Worm (Caenorhabditis elegans) whole organism, L4 larva: ENCODE measurements around the gene T09B9.4.

Source experiments
- Y48G9A.11 ChIP-seq: fragments of 200-800 bp; sonication (Bioruptor generic); IDR thresholded peaks from 2 replicates; pipeline ENCODE4 v1.3.6; 2022; ENCODE audit warnings: missing genetic modification reagents, missing genetic modification characterization, missing compliant biosample characterization
- ama-1 ChIP-seq: fragments of 150-350 bp; optimal IDR thresholded peaks from 2 replicates; lab custom pipeline; 2014; ENCODE audit warnings: inconsistent platforms, mixed read lengths
- attf-4 ChIP-seq: sonication (generic microtip); optimal IDR thresholded peaks from 3 replicates; lab custom pipeline; 2017; ENCODE audit warnings: missing biosample characterization, missing genetic modification characterization
- ceh-28 ChIP-seq: fragments of 150-350 bp; optimal IDR thresholded peaks from 2 replicates; lab custom pipeline; 2014; ENCODE audit warnings: missing biosample characterization, missing genetic modification reagents, missing genetic modification characterization
- egl-27 ChIP-seq: sonication (generic microtip); optimal IDR thresholded peaks from 3 replicates; lab custom pipeline; 2017; ENCODE audit warnings: missing biosample characterization, missing genetic modification reagents, missing genetic modification characterization
- fos-1 ChIP-seq: fragments of 150-350 bp; optimal IDR thresholded peaks from 2 replicates; lab custom pipeline; 2014; ENCODE audit warnings: missing biosample characterization, missing genetic modification characterization
- jun-1 ChIP-seq: fragments of 150-350 bp; optimal IDR thresholded peaks from 2 replicates; lab custom pipeline; 2014; ENCODE audit warnings: missing biosample characterization, missing genetic modification reagents, missing genetic modification characterization
- mdl-1 ChIP-seq, 2 experiments: fragments of 150-350 bp in 1 of 2; sonication (generic microtip) in 1 of 2; optimal IDR thresholded peaks; 2 replicates each; lab custom pipeline; 2014 to 2017; ENCODE audit warnings: missing biosample characterization in 2 of 2, missing genetic modification characterization in 2 of 2
- nhr-10 ChIP-seq: fragments of 150-350 bp; optimal IDR thresholded peaks from 2 replicates; lab custom pipeline; 2014; ENCODE audit warnings: missing biosample characterization, missing genetic modification characterization
- nhr-25 ChIP-seq: sonication (generic microtip); optimal IDR thresholded peaks from 2 replicates; lab custom pipeline; 2017; ENCODE audit warnings: missing genetic modification characterization, mild to moderate bottlenecking, missing compliant biosample characterization, antibody characterized with exemption, moderate library complexity, borderline replicate concordance; ENCODE audit not compliant: insufficient read depth
- nhr-28 ChIP-seq: fragments of 150-350 bp; optimal IDR thresholded peaks from 2 replicates; lab custom pipeline; 2014; ENCODE audit warnings: missing biosample characterization, missing genetic modification characterization
- pqm-1 ChIP-seq: sonication (generic microtip); optimal IDR thresholded peaks from 2 replicates; lab custom pipeline; 2017; ENCODE audit warnings: missing biosample characterization, missing genetic modification characterization
- unc-39 ChIP-seq: sonication (generic microtip); optimal IDR thresholded peaks from 2 replicates; lab custom pipeline; 2017; ENCODE audit warnings: missing biosample characterization, missing genetic modification characterization

DNA sequence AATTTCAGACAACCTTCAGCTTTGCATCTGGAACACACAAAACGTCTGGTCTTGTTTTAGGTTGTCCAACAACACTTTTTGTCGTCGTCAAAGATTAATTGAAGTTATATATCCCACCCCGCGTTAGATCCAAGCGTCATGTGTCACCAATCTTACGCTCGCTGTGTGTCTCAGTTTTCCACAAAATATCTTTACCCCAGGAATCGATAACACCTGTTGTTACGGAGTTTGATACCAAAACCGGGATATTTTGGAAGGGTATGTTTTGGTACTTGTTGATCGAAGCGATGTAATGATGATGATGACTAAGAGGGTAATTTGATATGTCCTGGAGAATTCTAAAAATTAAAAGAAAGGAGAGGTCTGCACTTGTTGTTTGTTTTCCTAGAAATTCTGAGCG, 38.7 kb downstream of the T09B9.4 start:
- TF ChIP-seq nhr-10 (tag; lab: Kevin White, UChicago): no peak
- TF ChIP-seq nhr-25 (tag; lab: Kevin White, UChicago): no peak
- no peak for TF ChIP-seq mdl-1 (tag; optimal IDR thresholded peaks at IDR 0.05; lab: Kevin White, UChicago)
- TF ChIP-seq jun-1 (tag; lab: Kevin White, UChicago): no peak
- no peak for TF ChIP-seq nhr-28
- no peak for TF ChIP-seq egl-27 (tag; lab: Kevin White, UChicago)
- no peak for TF ChIP-seq pqm-1 (tag; lab: Kevin White, UChicago)
- no peak for TF ChIP-seq ceh-28 (tag; lab: Kevin White, UChicago)
- TF ChIP-seq unc-39 (tag; lab: Kevin White, UChicago): no peak
- TF ChIP-seq fos-1 (tag; lab: Kevin White, UChicago): no peak
- no peak for TF ChIP-seq ama-1
- TF ChIP-seq attf-4 (tag; lab: Kevin White, UChicago): no peak
- no peak for TF ChIP-seq Y48G9A.11
